Fruit fly (Drosophila melanogaster) whole organism, prepupa: ENCODE measurements around the gene Tpi.

Experiments
- Eip93F ChIP-seq: fragments of 200-800 bp; sonication (Bioruptor generic); optimal IDR thresholded peaks from 2 replicates; lab custom pipeline; 2016; ENCODE audit warnings: missing biosample characterization, mild to moderate bottlenecking, missing genetic modification characterization
- Ets21C ChIP-seq: fragments of 200-800 bp; sonication (Bioruptor generic); optimal IDR thresholded peaks from 3 replicates; lab custom pipeline; 2016; ENCODE audit warnings: missing biosample characterization, missing genetic modification characterization
- Lpt ChIP-seq: fragments of 200-800 bp; sonication (Bioruptor generic); optimal IDR thresholded peaks from 3 replicates; lab custom pipeline; 2016; ENCODE audit warnings: missing biosample characterization, missing genetic modification characterization
- dac ChIP-seq: fragments of 200-800 bp; sonication (Bioruptor generic); optimal IDR thresholded peaks from 2 replicates; lab custom pipeline; 2017; ENCODE audit warnings: missing biosample characterization, mild to moderate bottlenecking, missing genetic modification characterization
- dsx ChIP-seq: fragments of 200-800 bp; optimal IDR thresholded peaks from 3 replicates; lab custom pipeline; 2019; ENCODE audit warnings: missing biosample characterization, mild to moderate bottlenecking, missing genetic modification characterization, moderate library complexity; ENCODE audit not compliant: poor library complexity, severe bottlenecking
- eg ChIP-seq: fragments of 200-800 bp; sonication (Bioruptor generic); IDR thresholded peaks from 3 replicates; pipeline ENCODE4 v1.3.6; 2022; ENCODE audit warnings: missing biosample characterization, missing genetic modification characterization
- fd85E ChIP-seq: fragments of 200-800 bp; sonication (Bioruptor generic); optimal IDR thresholded peaks from 3 replicates; lab custom pipeline; 2016; ENCODE audit warnings: missing biosample characterization, missing genetic modification characterization
- salr ChIP-seq, 2 experiments: fragments of 200-800 bp; sonication (Bioruptor generic); optimal IDR thresholded peaks; 3 replicates each; lab custom pipeline; 2016 to 2018; ENCODE audit warnings: missing biosample characterization in 2 of 2, missing genetic modification characterization in 2 of 2, mild to moderate bottlenecking in 1 of 2
- svp ChIP-seq: fragments of 200-800 bp; sonication (Bioruptor generic); peaks from one replicate; lab custom pipeline; 2016; ENCODE audit warnings: missing biosample characterization, missing genetic modification characterization

DNA sequence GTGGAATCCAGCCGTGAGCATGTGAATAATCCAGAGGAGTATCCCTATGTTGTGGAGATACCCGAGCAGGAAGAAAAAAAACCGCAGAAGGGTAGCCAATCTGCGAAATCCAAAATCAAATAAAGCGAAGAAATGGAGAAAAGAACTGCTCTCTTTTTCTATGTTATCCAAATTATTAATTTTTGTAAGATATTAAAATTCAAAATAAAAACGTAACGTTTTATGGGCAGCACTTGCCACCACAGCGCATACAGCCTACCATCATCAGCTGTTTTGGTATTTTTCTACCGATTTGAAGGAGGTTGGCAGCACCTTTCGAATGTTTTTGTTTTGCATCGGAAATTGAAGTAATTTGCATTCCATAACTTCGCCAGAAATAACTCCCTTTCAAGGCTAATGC is 45.5 kb upstream of the Tpi start, which contains the start of gene Bet5:
- TF ChIP-seq Ets21C (GFP tag; lab: Kevin White, UChicago) = no peak
- no peak for TF ChIP-seq Lpt (GFP tag; lab: Kevin White, UChicago)
- TF ChIP-seq fd85E (GFP tag; lab: Kevin White, UChicago) = no peak
- TF ChIP-seq dac (GFP tag; lab: Kevin White, UChicago) = no peak
- TF ChIP-seq Eip93F (GFP tag; lab: Kevin White, UChicago) = no peak
- no peak for TF ChIP-seq dsx
- no peak for TF ChIP-seq salr (GFP tag; optimal IDR thresholded peaks at IDR 0.05; lab: Kevin White, UChicago)
- no peak for TF ChIP-seq eg (GFP tag; lab: Robert Waterston, UW)
- no peak for TF ChIP-seq svp (GFP tag; lab: Kevin White, UChicago)
